Worm (Caenorhabditis elegans) whole organism, young adult: ENCODE results near the gene rfip-2.

ENCODE experiments used
- B0035.1 ChIP-seq: sonication (generic microtip); optimal IDR thresholded peaks from 2 replicates; lab custom pipeline; 2016; ENCODE audit warnings: missing genetic modification characterization, mild to moderate bottlenecking, missing compliant biosample characterization, missing genotype, missing genetic modification reagents
- B0261.1 ChIP-seq: sonication (generic microtip); optimal IDR thresholded peaks from 2 replicates; lab custom pipeline; 2016; ENCODE audit warnings: mild to moderate bottlenecking, missing genetic modification characterization, moderate library complexity, missing compliant biosample characterization
- F39B2.1 ChIP-seq: fragments of 200-800 bp; sonication (Bioruptor generic); IDR thresholded peaks from 2 replicates; pipeline ENCODE4 v1.3.6; 2022; ENCODE audit warnings: missing genetic modification reagents, missing genetic modification characterization, missing compliant biosample characterization
- F57A8.1 ChIP-seq: fragments of 200-800 bp; sonication (Bioruptor generic); optimal IDR thresholded peaks from 2 replicates; lab custom pipeline; 2018; ENCODE audit warnings: mild to moderate bottlenecking, missing genetic modification characterization, moderate library complexity, missing compliant biosample characterization
- K12H6.12 ChIP-seq: fragments of 200-800 bp; sonication (Bioruptor generic); optimal IDR thresholded peaks from 2 replicates; lab custom pipeline; 2018; ENCODE audit warnings: mild to moderate bottlenecking, missing genetic modification characterization, missing compliant biosample characterization
- T07F8.4 ChIP-seq: sonication (generic microtip); optimal IDR thresholded peaks from 2 replicates; lab custom pipeline; 2016; ENCODE audit warnings: mild to moderate bottlenecking, missing genetic modification characterization, moderate library complexity, missing compliant biosample characterization
- cebp-2 ChIP-seq: fragments of 200-800 bp; sonication (Bioruptor generic); IDR thresholded peaks from 2 replicates; pipeline ENCODE4 v1.3.6; 2022; ENCODE audit warnings: missing genetic modification characterization, missing compliant biosample characterization
- efl-1 ChIP-seq: fragments of 150-350 bp; optimal IDR thresholded peaks from 2 replicates; lab custom pipeline; 2014; ENCODE audit warnings: missing biosample characterization, missing genetic modification reagents, missing genetic modification characterization
- let-526 ChIP-seq: fragments of 200-800 bp; sonication (Bioruptor generic); IDR thresholded peaks from 2 replicates; pipeline ENCODE4 v1.3.6; 2022; ENCODE audit warnings: missing genetic modification reagents, missing genetic modification characterization, missing compliant biosample characterization
- lir-1 ChIP-seq: fragments of 200-800 bp; sonication (Bioruptor generic); conservative IDR thresholded peaks from 2 replicates; pipeline ENCODE4 v1.3.6; 2022; ENCODE audit warnings: missing genetic modification reagents, missing genetic modification characterization, missing compliant biosample characterization
- mes-4 ChIP-seq: sonication (generic microtip); optimal IDR thresholded peaks from 2 replicates; lab custom pipeline; 2016; ENCODE audit warnings: missing genotype, missing genetic modification characterization, missing compliant biosample characterization
- nhr-179 ChIP-seq: sonication (generic microtip); optimal IDR thresholded peaks from 2 replicates; lab custom pipeline; 2016; ENCODE audit warnings: mild to moderate bottlenecking, missing genetic modification characterization, missing compliant biosample characterization
- nhr-80 ChIP-seq: sonication (generic microtip); optimal IDR thresholded peaks from 2 replicates; lab custom pipeline; 2016; ENCODE audit warnings: missing genetic modification characterization, missing compliant biosample characterization
- nhr-90 ChIP-seq: sonication (generic microtip); optimal IDR thresholded peaks from 2 replicates; lab custom pipeline; 2016; ENCODE audit warnings: missing genotype, mild to moderate bottlenecking, missing genetic modification characterization, missing compliant biosample characterization
- rec-8 ChIP-seq, 2 experiments: sonication (generic microtip); optimal IDR thresholded peaks; 2 replicates each; lab custom pipeline; 2016; ENCODE audit warnings: mild to moderate bottlenecking in 2 of 2, missing genetic modification characterization in 2 of 2, missing genetic modification reagents in 2 of 2, missing genotype in 2 of 2, missing biosample characterization in 1 of 2, missing compliant biosample characterization in 1 of 2, moderate library complexity in 1 of 2
- somi-1 ChIP-seq: fragments of 200-800 bp; sonication (Bioruptor generic); optimal IDR thresholded peaks from 2 replicates; lab custom pipeline; 2018; ENCODE audit warnings: mild to moderate bottlenecking, missing genetic modification characterization, missing compliant biosample characterization
- ztf-28 ChIP-seq: fragments of 200-800 bp; sonication (Bioruptor generic); IDR thresholded peaks from 2 replicates; pipeline ENCODE4 v1.3.6; 2022; ENCODE audit warnings: missing genetic modification reagents, missing genetic modification characterization, missing compliant biosample characterization

rfip-2 gene

ce11 chrII:775033-775432, 51.4 kb downstream of the rfip-2 start, which contains the start of gene Y39F10A.1:
TSS of gene Y39F10A.1 (plus strand) at chrII:775333.
- TF ChIP-seq B0261.1 (tag; lab: Kevin White, UChicago) (no peak), F57A8.1 (GFP tag; lab: Kevin White, UChicago) (no peak), B0035.1 (tag; lab: Kevin White, UChicago) (no peak), K12H6.12 (tag; lab: Kevin White, UChicago) (no peak), let-526 (GFP tag; lab: Robert Waterston, UW) (no peak), rec-8 (tag; optimal IDR thresholded peaks at IDR 0.05; lab: Kevin White, UChicago) (no peak), somi-1 (GFP tag; lab: Kevin White, UChicago) (no peak), nhr-179 (tag; lab: Kevin White, UChicago) (no peak), nhr-80 (tag; lab: Kevin White, UChicago) (no peak), F39B2.1 (GFP tag; lab: Robert Waterston, UW) (no peak), nhr-90 (tag; lab: Kevin White, UChicago) (no peak), cebp-2 (GFP tag; lab: Robert Waterston, UW) (no peak), efl-1 (GFP tag; lab: Kevin White, UChicago) (no peak), ztf-28 (no peak), T07F8.4 (tag; lab: Kevin White, UChicago) (no peak), mes-4 (no peak), lir-1 (GFP tag; lab: Robert Waterston, UW) (no peak)
